Worm (Caenorhabditis elegans) whole organism, late embryonic: ENCODE data around the gene Y66D12A.13.

ENCODE experiments used
- ceh-48 ChIP-seq: sonication (generic microtip); optimal IDR thresholded peaks from 2 replicates; lab custom pipeline; 2016; ENCODE audit warnings: missing genetic modification characterization, inconsistent platforms, missing compliant biosample characterization
- ceh-9 ChIP-seq: sonication (generic microtip); optimal IDR thresholded peaks from 2 replicates; lab custom pipeline; 2016; ENCODE audit warnings: mild to moderate bottlenecking, missing genetic modification characterization, inconsistent platforms, missing compliant biosample characterization
- npax-4 ChIP-seq: sonication (generic microtip); optimal IDR thresholded peaks from 2 replicates; lab custom pipeline; 2016; ENCODE audit warnings: missing genetic modification characterization, missing compliant biosample characterization

Gene Y66D12A.13

DNA sequence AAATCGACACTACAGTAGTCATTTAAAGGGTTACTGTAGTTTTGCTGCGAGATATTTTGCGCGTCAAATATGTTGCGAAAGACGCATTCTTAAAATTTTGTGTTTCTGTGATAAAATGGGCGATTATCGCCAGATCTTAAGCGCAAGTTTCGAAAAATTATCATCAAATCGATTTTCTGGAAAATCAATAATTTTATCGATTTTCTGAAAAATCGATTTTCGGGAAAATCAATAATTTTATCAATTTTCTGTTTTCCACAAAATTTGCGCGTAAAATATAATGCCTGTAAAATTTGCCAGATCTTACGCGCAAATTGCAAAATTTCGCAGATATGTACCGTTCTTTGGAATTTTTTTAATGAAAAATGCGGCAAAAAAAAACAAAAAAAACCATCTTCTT is 43.9 kb downstream of the Y66D12A.13 start:
- TF ChIP-seq npax-4 (tag; lab: Kevin White, UChicago) (no peak), ceh-9 (tag; lab: Kevin White, UChicago) (no peak), ceh-48 (peak; percentile 13)
